Fruit fly (Drosophila melanogaster) whole organism, embryonic: ENCODE measurements around the gene Arv1.

Experiments used
- BtbVII ChIP-seq: fragments of 200-800 bp; sonication (Bioruptor generic); optimal IDR thresholded peaks from 3 replicates; lab custom pipeline; 2017; ENCODE audit warnings: missing biosample characterization, mild to moderate bottlenecking, missing genetic modification characterization
- CG10267 ChIP-seq: fragments of 200-800 bp; sonication (Bioruptor generic); optimal IDR thresholded peaks from 2 replicates; lab custom pipeline; 2018; ENCODE audit warnings: missing biosample characterization, mild to moderate bottlenecking, missing genetic modification characterization, moderate library complexity
- CG11723 ChIP-seq: fragments of 200-800 bp; sonication (Bioruptor generic); optimal IDR thresholded peaks from 2 replicates; lab custom pipeline; 2017; ENCODE audit warnings: missing biosample characterization, mild to moderate bottlenecking, missing genetic modification characterization
- CG12236 ChIP-seq: fragments of 200-800 bp; sonication (Bioruptor generic); optimal IDR thresholded peaks from 2 replicates; lab custom pipeline; 2016; ENCODE audit warnings: missing biosample characterization, missing genetic modification characterization
- CG12391 ChIP-seq: fragments of 200-800 bp; sonication (Bioruptor generic); optimal IDR thresholded peaks from 3 replicates; lab custom pipeline; 2018; ENCODE audit warnings: missing biosample characterization, mild to moderate bottlenecking, missing genetic modification characterization, moderate library complexity
- CG15696 ChIP-seq: fragments of 200-800 bp; sonication (Bioruptor generic); optimal IDR thresholded peaks from 2 replicates; lab custom pipeline; 2019; ENCODE audit warnings: missing biosample characterization, mild to moderate bottlenecking, missing genetic modification characterization, moderate library complexity
- CG1647 ChIP-seq: fragments of 200-800 bp; sonication (Bioruptor generic); optimal IDR thresholded peaks from 3 replicates; lab custom pipeline; 2016; ENCODE audit warnings: missing biosample characterization, missing genetic modification characterization
- CG17359 ChIP-seq: fragments of 200-800 bp; sonication (Bioruptor generic); optimal IDR thresholded peaks from 3 replicates; lab custom pipeline; 2018; ENCODE audit warnings: missing biosample characterization, mild to moderate bottlenecking, missing genetic modification characterization, moderate library complexity
- CG2678 ChIP-seq: fragments of 200-800 bp; sonication (Bioruptor generic); optimal IDR thresholded peaks from 3 replicates; lab custom pipeline; 2019; ENCODE audit warnings: missing biosample characterization, mild to moderate bottlenecking, missing genetic modification characterization, moderate library complexity
- CG32532 ChIP-seq: fragments of 200-800 bp; sonication (Bioruptor generic); IDR thresholded peaks from 2 replicates; pipeline ENCODE4 v1.3.6; 2022; ENCODE audit warnings: missing biosample characterization, missing genetic modification characterization
- CG32772 ChIP-seq: fragments of 200-800 bp; sonication (Bioruptor generic); IDR thresholded peaks from 2 replicates; pipeline ENCODE4 v1.3.6; 2022; ENCODE audit warnings: missing biosample characterization, missing genetic modification characterization
- CG3407 ChIP-seq: fragments of 200-800 bp; sonication (Bioruptor generic); optimal IDR thresholded peaks from 2 replicates; lab custom pipeline; 2018; ENCODE audit warnings: missing biosample characterization, mild to moderate bottlenecking, missing genetic modification characterization
- CG34422 ChIP-seq: fragments of 200-800 bp; sonication (Bioruptor generic); IDR thresholded peaks from 3 replicates; pipeline ENCODE4 v1.3.6; 2022; ENCODE audit warnings: missing biosample characterization, missing genetic modification characterization
- CG3847 ChIP-seq: fragments of 200-800 bp; sonication (Bioruptor generic); IDR thresholded peaks from 2 replicates; pipeline ENCODE4 v1.3.6; 2022; ENCODE audit warnings: missing biosample characterization, missing genetic modification characterization
- CG42726 ChIP-seq: fragments of 200-800 bp; sonication (Bioruptor generic); IDR thresholded peaks from 2 replicates; pipeline ENCODE4 v1.3.6; 2022; ENCODE audit warnings: missing biosample characterization, missing genetic modification characterization; ENCODE audit not compliant: partially characterized antibody
- CG4328 ChIP-seq: fragments of 200-800 bp; sonication (Bioruptor generic); optimal IDR thresholded peaks from 3 replicates; lab custom pipeline; 2017; ENCODE audit warnings: missing biosample characterization, missing genetic modification reagents, missing genetic modification characterization
- CG4820 ChIP-seq: fragments of 200-800 bp; sonication (Bioruptor generic); optimal IDR thresholded peaks from 3 replicates; lab custom pipeline; 2016; ENCODE audit warnings: missing biosample characterization, missing genetic modification characterization
- CG7372 ChIP-seq: fragments of 200-800 bp; sonication (Bioruptor generic); IDR thresholded peaks from 2 replicates; pipeline ENCODE4 v1.3.6; 2022; ENCODE audit warnings: missing biosample characterization, missing genetic modification characterization
- CG7839 ChIP-seq: fragments of 200-800 bp; sonication (Bioruptor generic); optimal IDR thresholded peaks from 3 replicates; lab custom pipeline; 2018; ENCODE audit warnings: missing biosample characterization, mild to moderate bottlenecking, missing genetic modification characterization, moderate library complexity
- CG8359 ChIP-seq: fragments of 200-800 bp; sonication (Bioruptor generic); optimal IDR thresholded peaks from 2 replicates; lab custom pipeline; 2017; ENCODE audit warnings: missing biosample characterization, mild to moderate bottlenecking, missing genetic modification characterization, borderline replicate concordance
- CG8388 ChIP-seq: fragments of 200-800 bp; sonication (Bioruptor generic); optimal IDR thresholded peaks from 2 replicates; lab custom pipeline; 2019; ENCODE audit warnings: missing biosample characterization, mild to moderate bottlenecking, missing genetic modification characterization, moderate library complexity
- CkIIα-i1 ChIP-seq: fragments of 200-800 bp; sonication (Bioruptor generic); IDR thresholded peaks from 2 replicates; pipeline ENCODE4 v1.3.6; 2022; ENCODE audit warnings: missing biosample characterization, missing genetic modification characterization
- Doc2 ChIP-seq: fragments of 200-800 bp; sonication (Bioruptor generic); IDR thresholded peaks from 2 replicates; pipeline ENCODE4 v1.3.6; 2022; ENCODE audit warnings: missing biosample characterization, missing genetic modification characterization
- Elba2 ChIP-seq: fragments of 200-800 bp; sonication (Bioruptor generic); optimal IDR thresholded peaks from 3 replicates; lab custom pipeline; 2016; ENCODE audit warnings: missing biosample characterization, missing genetic modification characterization
- Jarid2 ChIP-seq: fragments of 200-800 bp; sonication (Bioruptor generic); optimal IDR thresholded peaks from 3 replicates; lab custom pipeline; 2017; ENCODE audit warnings: mild to moderate bottlenecking, missing biosample characterization, missing genetic modification reagents, missing genetic modification characterization
- NC2β ChIP-seq: fragments of 200-800 bp; sonication (Bioruptor generic); optimal IDR thresholded peaks from 2 replicates; lab custom pipeline; 2016; ENCODE audit warnings: missing biosample characterization, missing genetic modification characterization
- Oaz ChIP-seq: fragments of 200-800 bp; sonication (Bioruptor generic); IDR thresholded peaks from 2 replicates; pipeline ENCODE4 v1.3.6; 2022; ENCODE audit warnings: missing biosample characterization, missing genetic modification characterization
- TFAM ChIP-seq: fragments of 200-800 bp; sonication (Bioruptor generic); optimal IDR thresholded peaks from 2 replicates; lab custom pipeline; 2017; ENCODE audit warnings: missing biosample characterization, missing genetic modification characterization, inconsistent platforms
- Vsx1 ChIP-seq: fragments of 200-800 bp; sonication (Bioruptor generic); optimal IDR thresholded peaks from 2 replicates; lab custom pipeline; 2017; ENCODE audit warnings: missing biosample characterization, mild to moderate bottlenecking, missing genetic modification characterization, missing genetic modification reagents
- ac ChIP-seq: fragments of 200-800 bp; sonication (Bioruptor generic); optimal IDR thresholded peaks from 3 replicates; lab custom pipeline; 2017; ENCODE audit warnings: missing biosample characterization, mild to moderate bottlenecking, missing genetic modification characterization
- bsh ChIP-seq, 2 experiments: fragments of 200-800 bp; sonication (Bioruptor generic); optimal IDR thresholded peaks; 2 replicates each; lab custom pipeline; 2017 to 2018; ENCODE audit warnings: mild to moderate bottlenecking in 2 of 2, missing biosample characterization in 2 of 2, missing genetic modification characterization in 2 of 2, moderate library complexity in 1 of 2
- dpn ChIP-seq, 2 experiments: fragments of 200-800 bp; sonication (Bioruptor generic); optimal IDR thresholded peaks; 3 replicates each; lab custom pipeline; 2016; ENCODE audit warnings: missing biosample characterization in 2 of 2, missing genetic modification characterization in 2 of 2
- esg ChIP-seq: fragments of 200-800 bp; sonication (Bioruptor generic); conservative IDR thresholded peaks from 2 replicates; pipeline ENCODE4 v1.3.6; 2022; ENCODE audit warnings: missing biosample characterization, missing genetic modification characterization
- fru ChIP-seq: fragments of >200 bp; optimal IDR thresholded peaks from 2 replicates; lab custom pipeline; 2017
- gce ChIP-seq: fragments of 200-800 bp; sonication (Bioruptor generic); IDR thresholded peaks from 3 replicates; pipeline ENCODE4 v1.3.6; 2022; ENCODE audit warnings: missing biosample characterization, missing genetic modification characterization
- ind ChIP-seq: fragments of 200-800 bp; sonication (Bioruptor generic); optimal IDR thresholded peaks from 3 replicates; lab custom pipeline; 2016; ENCODE audit warnings: missing biosample characterization, missing genetic modification characterization
- lola ChIP-seq, 3 experiments: fragments of >200 bp in 2 of 3; fragments of 200-800 bp in 1 of 3; sonication (Bioruptor generic) in 1 of 3; optimal IDR thresholded peaks; 2 replicates each; lab custom pipeline; 2017 to 2019; ENCODE audit warnings: missing biosample characterization in 3 of 3, missing genetic modification characterization in 3 of 3, mild to moderate bottlenecking in 1 of 3, moderate library complexity in 1 of 3
- nerfin-2 ChIP-seq: fragments of 200-800 bp; sonication (Bioruptor generic); IDR thresholded peaks from 2 replicates; pipeline ENCODE4 v1.3.6; 2022; ENCODE audit warnings: missing biosample characterization, missing genetic modification characterization; ENCODE audit not compliant: partially characterized antibody
- odd ChIP-seq: fragments of 200-800 bp; sonication (Bioruptor generic); optimal IDR thresholded peaks from 2 replicates; lab custom pipeline; 2017; ENCODE audit warnings: missing biosample characterization, mild to moderate bottlenecking, missing genetic modification characterization
- pan ChIP-seq, 4 experiments: fragments of >200 bp in 3 of 4; fragments of 200-800 bp in 1 of 4; sonication (Bioruptor generic) in 1 of 4; optimal IDR thresholded peaks in 3 of 4; IDR thresholded peaks in 1 of 4; 2 replicates each; pipeline versions ENCODE4 v1.3.6 to Lab custom; 2017 to 2022; ENCODE audit warnings: missing biosample characterization in 2 of 4, missing genetic modification characterization in 2 of 4, mixed read lengths in 1 of 4
- prd ChIP-seq, 3 experiments: fragments of >200 bp in 2 of 3; fragments of 200-800 bp in 1 of 3; sonication (Bioruptor generic) in 1 of 3; optimal IDR thresholded peaks in 2 of 3; IDR thresholded peaks in 1 of 3; 2 replicates in 2 of 3; 3 replicates in 1 of 3; pipeline versions ENCODE4 v1.3.6 to Lab custom; 2017 to 2022; ENCODE audit warnings: missing biosample characterization in 1 of 3, missing genetic modification characterization in 1 of 3
- salm ChIP-seq: fragments of 200-800 bp; sonication (Bioruptor generic); optimal IDR thresholded peaks from 2 replicates; lab custom pipeline; 2018; ENCODE audit warnings: missing biosample characterization, mild to moderate bottlenecking, missing genetic modification characterization
- sisA ChIP-seq: fragments of 200-800 bp; sonication (Bioruptor generic); IDR thresholded peaks from 2 replicates; pipeline ENCODE4 v1.3.6; 2022; ENCODE audit warnings: missing biosample characterization, missing genetic modification characterization
- so ChIP-seq: fragments of 200-800 bp; sonication (Bioruptor generic); IDR thresholded peaks from 3 replicates; pipeline ENCODE4 v1.3.6; 2022; ENCODE audit warnings: missing biosample characterization, missing genetic modification characterization
- tin ChIP-seq: fragments of 200-800 bp; sonication (Bioruptor generic); optimal IDR thresholded peaks from 3 replicates; lab custom pipeline; 2016; ENCODE audit warnings: missing biosample characterization, missing genetic modification characterization
- vfl ChIP-seq: fragments of 200-800 bp; sonication (Bioruptor generic); optimal IDR thresholded peaks from 2 replicates; lab custom pipeline; 2016; ENCODE audit warnings: missing biosample characterization, missing genetic modification characterization
- zfh1 ChIP-seq: fragments of 200-800 bp; sonication (Bioruptor generic); IDR thresholded peaks from 3 replicates; pipeline ENCODE4 v1.3.6; 2022; ENCODE audit warnings: missing biosample characterization, missing genetic modification characterization

Gene Arv1

dm6 chr3L:21515823-21516715 is 13.1 kb downstream of the Arv1 start, which contains the start of the genes SAK and Cdk12:
SAK (minus strand) TSS chr3L:21515887.
Cdk12 (plus strand) TSS chr3L:21516306.
- TF ChIP-seq CG1647 (GFP tag; lab: Kevin White, UChicago) (peak; percentile 30), Vsx1 (GFP tag; lab: Kevin White, UChicago) (peak; percentile 82), CG7839 (tag; lab: Kevin White, UChicago) (peak; percentile 88), lola (GFP tag; optimal IDR thresholded peaks at IDR 0.05; lab: Kevin White, UChicago) (peak in 1 of 3 experiments; percentile 85), ind (GFP tag; lab: Kevin White, UChicago) (peak; percentile 86), gce (GFP tag; lab: Robert Waterston, UW) (0 out of 3 replicates have a peak, but pooled peaks have one; percentile 30), CG4820 (peak; percentile 83), CG2678 (tag; lab: Kevin White, UChicago) (peak; percentile 90), odd (peak; percentile 80), TFAM (GFP tag; lab: Kevin White, UChicago) (no peak), CG42726 (no peak), CG11723 (GFP tag; lab: Kevin White, UChicago) (peak; percentile 74), CG12391 (tag; lab: Kevin White, UChicago) (peak; percentile 91), Jarid2 (GFP tag; lab: Kevin White, UChicago) (no peak), CG12236 (GFP tag; lab: Kevin White, UChicago) (no peak), so (GFP tag; lab: Robert Waterston, UW) (peak; percentile 87), CG34422 (GFP tag; lab: Robert Waterston, UW) (peak; percentile 77), vfl (peak; percentile 11), Oaz (peak; percentile 80), CG4328 (GFP tag; lab: Kevin White, UChicago) (peak; percentile 87), NC2β (GFP tag; lab: Kevin White, UChicago) (no peak), CG7372 (GFP tag; lab: Robert Waterston, UW) (peak; percentile 74), CG3847 (GFP tag; lab: Robert Waterston, UW) (peak; percentile 86), pan (optimal IDR thresholded peaks at IDR 0.05; lab: Kevin White, UChicago) (no peak), pan (GFP tag; optimal IDR thresholded peaks at IDR 0.05 in 1 of 2, IDR thresholded peaks at IDR 0.05 in 1 of 2) (peak in 1 of 2 experiments; percentile 84), CG8359 (peak; percentile 55), salm (tag; lab: Kevin White, UChicago) (peak; percentile 60), Doc2 (GFP tag; lab: Robert Waterston, UW) (no peak), zfh1 (peak; percentile 74; the same call in 2 of the 3 replicates), CG15696 (tag; lab: Kevin White, UChicago) (peak; percentile 85), CG32532 (GFP tag; lab: Robert Waterston, UW) (peak; percentile 87), fru (no peak), CG17359 (tag; lab: Kevin White, UChicago) (peak; percentile 81), tin (peak; percentile 86), BtbVII (GFP tag; lab: Kevin White, UChicago) (peak; percentile 82), Elba2 (GFP tag; lab: Kevin White, UChicago) (peak; percentile 77), CG8388 (peak; percentile 78), ac (GFP tag; lab: Kevin White, UChicago) (peak; percentile 5), esg (GFP tag; lab: Robert Waterston, UW) (peak; percentile 75), CG32772 (GFP tag; lab: Robert Waterston, UW) (peak; percentile 76), CkIIα-i1 (GFP tag; lab: Robert Waterston, UW) (no peak), dpn (GFP tag; optimal IDR thresholded peaks at IDR 0.05; lab: Kevin White, UChicago) (peak; percentile 59 to 85), sisA (peak; percentile 86), bsh (GFP tag; optimal IDR thresholded peaks at IDR 0.05; lab: Kevin White, UChicago) (peak; percentile 17 to 83), prd (optimal IDR thresholded peaks at IDR 0.05; lab: Kevin White, UChicago) (no peak), prd (GFP tag; IDR thresholded peaks at IDR 0.05; lab: Robert Waterston, UW) (peak; percentile 90), CG10267 (tag; lab: Kevin White, UChicago) (peak; percentile 95), CG3407 (GFP tag; lab: Kevin White, UChicago) (peak; percentile 73), nerfin-2 (GFP tag; lab: Robert Waterston, UW) (no peak)
